Worm (Caenorhabditis elegans): ENCODE results near the gene dsc-1.

Gene dsc-1

ce11 chrX:15073479-15073878 is 38.8 kb upstream of the dsc-1 start:
- TF ChIP-seq chd-7 (tag; optimal IDR thresholded peaks at IDR 0.05) (no peak), unc-130 (GFP tag; optimal IDR thresholded peaks at IDR 0.05) (no peak), snpc-4 (GFP tag; optimal IDR thresholded peaks at IDR 0.05) (peak; percentile 29), snpc-4 (tag; optimal IDR thresholded peaks at IDR 0.05) (peak in 2 of 4 experiments; percentile 88 to 91), bed-1 (GFP tag; IDR thresholded peaks at IDR 0.05) (no peak), lsy-27 (tag; optimal IDR thresholded peaks at IDR 0.05; ENCODE audit: borderline replicate concordance, insufficient read depth) (no peak), madf-6 (GFP tag; IDR thresholded peaks at IDR 0.05) (no peak), hmg-1.2 (GFP tag; IDR thresholded peaks at IDR 0.05) (peak; percentile 35; the same call in 1 of the 2 replicates), F52B5.7 (tag; optimal IDR thresholded peaks at IDR 0.05) (no peak), nhr-90 (tag; optimal IDR thresholded peaks at IDR 0.05) (no peak), snpc-1.1 (tag; optimal IDR thresholded peaks at IDR 0.05; ENCODE audit: insufficient read depth) (peak; percentile 22), efl-1 (GFP tag; optimal IDR thresholded peaks at IDR 0.05) (no peak), attf-6 (GFP tag; IDR thresholded peaks at IDR 0.05) (no peak), die-1 (tag; optimal IDR thresholded peaks at IDR 0.05) (no peak), Y79H2A.3 (GFP tag; conservative IDR thresholded peaks at IDR 0.05) (no peak), rpc-1 (optimal IDR thresholded peaks at IDR 0.05) (no peak), rpc-1 (tag; optimal IDR thresholded peaks at IDR 0.05) (no peak), egrh-3 (GFP tag; IDR thresholded peaks at IDR 0.05) (no peak)

DNA sequence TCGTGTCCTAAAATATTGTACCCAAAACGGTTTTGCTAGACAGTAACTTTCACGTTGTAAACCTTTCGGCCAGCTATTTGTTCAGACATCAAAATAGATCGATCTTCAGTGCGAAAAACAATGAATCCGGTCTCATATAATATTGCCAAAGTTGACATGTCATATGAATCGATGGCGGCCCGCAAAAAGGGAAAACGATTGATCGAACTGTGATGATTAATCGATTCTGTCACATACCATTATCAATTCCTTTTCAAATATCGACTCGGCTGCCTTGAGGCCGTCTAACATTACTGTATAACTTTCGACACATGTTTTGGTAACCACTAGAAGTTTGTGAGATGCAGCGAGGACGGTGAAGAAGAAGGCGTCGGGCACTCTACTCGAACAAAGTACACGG is 38.2 kb upstream of the dsc-1 start:
- TF ChIP-seq T26A5.8 (tag; optimal IDR thresholded peaks at IDR 0.05) (no peak), nhr-90 (tag; optimal IDR thresholded peaks at IDR 0.05) (no peak)

- peak; percentile 82 for TF ChIP-seq zfh-2 (GFP tag; conservative IDR thresholded peaks at IDR 0.05)
- TF ChIP-seq ztf-6 (GFP tag; IDR thresholded peaks at IDR 0.05), result no peak
- TF ChIP-seq snpc-1.1 (tag; optimal IDR thresholded peaks at IDR 0.05; ENCODE audit: insufficient read depth), result peak; percentile 67
- TF ChIP-seq egrh-3 (GFP tag; IDR thresholded peaks at IDR 0.05), result peak; percentile 21; the same call in 1 of the 2 replicates
- TF ChIP-seq hmg-1.2 (GFP tag; IDR thresholded peaks at IDR 0.05), result no peak; the same call in 1 of the 2 replicates
- TF ChIP-seq snpc-4 (GFP tag; optimal IDR thresholded peaks at IDR 0.05), result peak; percentile 51
- peak in 3 of 4 experiments; percentile 50 to 88 (median 82) for TF ChIP-seq snpc-4 (tag; optimal IDR thresholded peaks at IDR 0.05)
- TF ChIP-seq mcd-1 (GFP tag; IDR thresholded peaks at IDR 0.05), result no peak
Measured at ce11 chrX:15070137-15070536, 35.5 kb upstream of the dsc-1 start.

ce11 chrX:15069242-15069641 is 34.6 kb upstream of the dsc-1 start, which contains the start of gene mam-6:
Gene mam-6 (minus strand): TSS chrX:15069342.
- TF ChIP-seq aptf-2 (GFP tag; conservative IDR thresholded peaks at IDR 0.05), result no peak
- TF ChIP-seq unc-62 (GFP tag; optimal IDR thresholded peaks at IDR 0.05), result no peak
- TF ChIP-seq B0261.1 (tag; optimal IDR thresholded peaks at IDR 0.05), result no peak
- no peak for TF ChIP-seq cebp-1 (GFP tag; IDR thresholded peaks at IDR 0.05)
- TF ChIP-seq cebp-1 (tag; optimal IDR thresholded peaks at IDR 0.05), result no peak
- TF ChIP-seq Y79H2A.3 (GFP tag; conservative IDR thresholded peaks at IDR 0.05), result no peak
- TF ChIP-seq hrde-1 (tag; optimal IDR thresholded peaks at IDR 0.05; ENCODE audit: borderline replicate concordance), result no peak
- TF ChIP-seq hlh-12 (tag; optimal IDR thresholded peaks at IDR 0.05), result no peak
- TF ChIP-seq attf-3 (GFP tag; conservative IDR thresholded peaks at IDR 0.05), result no peak
- no peak for TF ChIP-seq ztf-22 (GFP tag; optimal IDR thresholded peaks at IDR 0.05)
- TF ChIP-seq snpc-3.4 (tag; optimal IDR thresholded peaks at IDR 0.05), result no peak
- no peak for TF ChIP-seq mxl-1 (tag; optimal IDR thresholded peaks at IDR 0.05)
- no peak for TF ChIP-seq ekl-4 (GFP tag; IDR thresholded peaks at IDR 0.05)
- no peak for TF ChIP-seq rec-8 (tag; optimal IDR thresholded peaks at IDR 0.05)
- TF ChIP-seq pbrm-1 (GFP tag; IDR thresholded peaks at IDR 0.05), result no peak
- TF ChIP-seq him-1 (tag; optimal IDR thresholded peaks at IDR 0.05), result no peak
